Worm (Caenorhabditis elegans) whole organism, midembryonic: Measurements from ENCODE around the gene grl-11.

ENCODE experiments used
- T22C8.4 ChIP-seq: fragments of 200-800 bp; sonication (Bioruptor generic); IDR thresholded peaks from 2 replicates; pipeline ENCODE4 v1.3.6; 2022; ENCODE audit warnings: missing genetic modification characterization, missing compliant biosample characterization
- flt-1 ChIP-seq: fragments of 200-800 bp; sonication (Bioruptor generic); IDR thresholded peaks from 2 replicates; pipeline ENCODE4 v1.3.6; 2022; ENCODE audit warnings: missing genetic modification characterization, missing compliant biosample characterization
- klf-2 ChIP-seq: fragments of 200-800 bp; sonication (Bioruptor generic); conservative IDR thresholded peaks from 2 replicates; pipeline ENCODE4 v1.3.6; 2022; ENCODE audit warnings: missing genetic modification reagents, missing genetic modification characterization, missing compliant biosample characterization
- med-1 ChIP-seq: sonication (generic microtip); optimal IDR thresholded peaks from 2 replicates; lab custom pipeline; 2017; ENCODE audit warnings: missing genetic modification characterization, mild to moderate bottlenecking, missing compliant biosample characterization, antibody characterized with exemption, missing genetic modification reagents; ENCODE audit not compliant: insufficient read depth
- tab-1 ChIP-seq: fragments of 200-800 bp; sonication (Bioruptor generic); IDR thresholded peaks from 2 replicates; pipeline ENCODE4 v1.3.6; 2022; ENCODE audit warnings: missing genetic modification characterization, missing compliant biosample characterization
- ztf-29 ChIP-seq: fragments of 200-800 bp; sonication (Bioruptor generic); IDR thresholded peaks from 2 replicates; pipeline ENCODE4 v1.3.6; 2022; ENCODE audit warnings: missing genetic modification reagents, missing genetic modification characterization, missing compliant biosample characterization

DNA sequence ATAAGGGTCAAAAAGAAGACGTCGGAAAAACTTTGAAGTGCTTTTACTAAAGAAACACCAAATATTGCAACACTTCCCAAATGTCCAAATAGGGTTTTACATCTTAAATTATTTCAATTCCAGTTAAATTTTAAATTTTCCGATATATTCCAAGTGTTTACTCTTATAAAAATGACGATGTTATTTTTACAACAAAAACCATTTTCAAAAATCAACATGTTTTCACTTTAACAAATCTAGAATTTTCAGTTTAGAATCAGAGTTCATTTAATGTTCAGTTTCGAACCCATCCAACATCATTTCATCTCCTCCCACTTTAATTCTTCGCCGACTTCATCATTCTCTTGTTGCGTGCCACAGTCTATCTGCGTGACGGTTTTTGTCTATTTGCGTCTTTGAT lies 14.5 kb downstream of the grl-11 start, which contains the start of gene dos-1:
- no peak for TF ChIP-seq klf-2 (GFP tag; lab: Robert Waterston, UW)
- TF ChIP-seq med-1 (GFP tag; lab: Kevin White, UChicago), result no peak
- TF ChIP-seq ztf-29, result no peak
- TF ChIP-seq flt-1, result no peak
- TF ChIP-seq T22C8.4 (GFP tag; lab: Robert Waterston, UW), result no peak
- no peak for TF ChIP-seq tab-1 (GFP tag; lab: Robert Waterston, UW)
